Worm (Caenorhabditis elegans): ENCODE results near the gene F13H10.6.
"Not testable (repeated sequence)": the region's sequence is repeated elsewhere in the genome, so short reads cannot be mapped to it uniquely, and the experiment has no call there.

F13H10.6 gene

ce11 chrIV:11008996-11009395 lies at the start of gene F13H10.6:
Gene F13H10.6, plus strand, starts transcription at chrIV:11009296.
- no peak for TF ChIP-seq unc-62 (GFP tag; optimal IDR thresholded peaks at IDR 0.05)

- no peak for TF ChIP-seq unc-62 (GFP tag; optimal IDR thresholded peaks at IDR 0.05)
Measured at ce11 chrIV:10964688-10965087, 44.4 kb upstream of the F13H10.6 start.

ce11 chrIV:10966359-10966758 lies 42.7 kb upstream of the F13H10.6 start, which contains the start of the genes aqp-3 and Y69E1A.8:
Gene aqp-3, minus strand, starts transcription at chrIV:10966459.
Gene Y69E1A.8, plus strand, starts transcription at chrIV:10966604.
- no peak for TF ChIP-seq unc-62 (GFP tag; optimal IDR thresholded peaks at IDR 0.05)

ce11 chrIV:10970333-10970732 lies 38.8 kb upstream of the F13H10.6 start:
- TF ChIP-seq unc-62 (GFP tag; optimal IDR thresholded peaks at IDR 0.05), result no peak

ce11 chrIV:10970767-10971166 lies 38.3 kb upstream of the F13H10.6 start:
- TF ChIP-seq unc-62 (GFP tag; optimal IDR thresholded peaks at IDR 0.05), result no peak

ce11 chrIV:10971636-10972199 lies 37.4 kb upstream of the F13H10.6 start:
- no peak for TF ChIP-seq unc-62 (GFP tag; optimal IDR thresholded peaks at IDR 0.05)

ce11 chrIV:10975968-10976367 lies 33.1 kb upstream of the F13H10.6 start:
- no peak for TF ChIP-seq unc-62 (GFP tag; optimal IDR thresholded peaks at IDR 0.05)

ce11 chrIV:10978641-10979040 lies 30.5 kb upstream of the F13H10.6 start:
- TF ChIP-seq unc-62 (GFP tag; optimal IDR thresholded peaks at IDR 0.05), result no peak

ce11 chrIV:10979689-10980088 lies 29.4 kb upstream of the F13H10.6 start:
- no peak for TF ChIP-seq unc-62 (GFP tag; optimal IDR thresholded peaks at IDR 0.05)

- no peak for TF ChIP-seq unc-62 (GFP tag; optimal IDR thresholded peaks at IDR 0.05)
Measured at ce11 chrIV:10980628-10981027, 28.5 kb upstream of the F13H10.6 start.

ce11 chrIV:10981761-10982160 lies 27.3 kb upstream of the F13H10.6 start, which contains the start of gene Y43E12A.2:
Gene Y43E12A.2, plus strand, starts transcription at chrIV:10982061.
- no peak for TF ChIP-seq unc-62 (GFP tag; optimal IDR thresholded peaks at IDR 0.05)

- TF ChIP-seq unc-62 (GFP tag; optimal IDR thresholded peaks at IDR 0.05), result no peak
Measured at ce11 chrIV:10985568-10986035, 23.5 kb upstream of the F13H10.6 start, which contains the start of gene cyb-2.1. Gene cyb-2.1, plus strand, starts transcription at chrIV:10985985.

ce11 chrIV:10987342-10987945 lies 21.7 kb upstream of the F13H10.6 start, which contains the start of gene Y43E12A.3:
Gene Y43E12A.3, plus strand, starts transcription at chrIV:10987895.
- not testable (repeated sequence) for TF ChIP-seq unc-62 (GFP tag; optimal IDR thresholded peaks at IDR 0.05)

ce11 chrIV:10990699-10991098 lies 18.4 kb upstream of the F13H10.6 start, which contains the start of gene F13H10.5:
Gene F13H10.5, plus strand, starts transcription at chrIV:10990999.
- no peak for TF ChIP-seq unc-62 (GFP tag; optimal IDR thresholded peaks at IDR 0.05)

ce11 chrIV:11001614-11002013 lies 7.5 kb upstream of the F13H10.6 start, which contains the start of gene F13H10.9:
Gene F13H10.9, plus strand, starts transcription at chrIV:11001914.
- TF ChIP-seq unc-62 (GFP tag; optimal IDR thresholded peaks at IDR 0.05), result no peak

- TF ChIP-seq unc-62 (GFP tag; optimal IDR thresholded peaks at IDR 0.05), result no peak
Measured at ce11 chrIV:11004273-11004672, 4.8 kb upstream of the F13H10.6 start, which contains the start of gene F13H10.1. Gene F13H10.1, plus strand, starts transcription at chrIV:11004573.

- no peak for TF ChIP-seq unc-62 (GFP tag; optimal IDR thresholded peaks at IDR 0.05)
Measured at ce11 chrIV:11006383-11006782, 2.7 kb upstream of the F13H10.6 start.
